Worm (Caenorhabditis elegans) whole organism, early embryonic: ENCODE measurements around the gene F29C4.4.

Experiments used
- F13C5.2 ChIP-seq: sonication (generic microtip); optimal IDR thresholded peaks from 2 replicates; lab custom pipeline; 2017; ENCODE audit warnings: mild to moderate bottlenecking, missing genetic modification characterization, inconsistent platforms, missing compliant biosample characterization
- aly-1 ChIP-seq: sonication (generic microtip); optimal IDR thresholded peaks from 2 replicates; lab custom pipeline; 2016; ENCODE audit warnings: missing genetic modification characterization, missing compliant biosample characterization
- ama-1 ChIP-seq: fragments of 150-350 bp; optimal IDR thresholded peaks from 2 replicates; lab custom pipeline; 2014
- hnd-1 ChIP-seq: sonication (generic microtip); optimal IDR thresholded peaks from 2 replicates; lab custom pipeline; 2016; ENCODE audit warnings: missing genetic modification characterization, missing compliant biosample characterization
- pes-1 ChIP-seq: fragments of 200-800 bp; sonication (Bioruptor generic); IDR thresholded peaks from 2 replicates; pipeline ENCODE4 v1.3.6; 2022; ENCODE audit warnings: missing genetic modification reagents, missing genetic modification characterization, missing compliant biosample characterization
- tbx-37 ChIP-seq: fragments of 200-800 bp; sonication (Bioruptor generic); conservative IDR thresholded peaks from 2 replicates; pipeline ENCODE4 v1.3.6; 2022; ENCODE audit warnings: missing genetic modification reagents, missing genetic modification characterization, missing compliant biosample characterization

DNA sequence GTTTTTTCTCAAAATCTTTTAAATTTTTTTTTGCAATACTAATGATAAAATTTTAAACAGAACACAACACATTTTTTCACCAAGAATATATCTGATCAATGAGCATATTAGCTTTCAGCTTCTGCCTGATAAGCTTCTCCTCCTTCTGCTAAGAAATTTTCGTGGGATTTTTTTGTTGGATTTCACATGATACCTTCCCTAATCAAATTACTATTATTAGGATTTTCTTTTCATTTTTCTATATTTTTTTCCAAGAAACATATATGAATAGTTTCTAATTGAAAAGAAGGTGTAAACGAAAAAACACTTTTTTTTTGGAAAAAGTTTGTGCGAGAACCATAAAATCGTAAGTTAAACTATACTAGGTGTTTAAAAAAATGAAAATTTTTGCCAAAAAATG is 38.3 kb upstream of the F29C4.4 start:
- no peak for TF ChIP-seq F13C5.2 (tag; lab: Kevin White, UChicago)
- TF ChIP-seq pes-1 (GFP tag; lab: Robert Waterston, UW): no peak
- TF ChIP-seq tbx-37 (GFP tag; lab: Robert Waterston, UW): no peak
- no peak for TF ChIP-seq ama-1 (lab: Kevin White, UChicago)
- TF ChIP-seq hnd-1 (tag; lab: Kevin White, UChicago): no peak
- TF ChIP-seq aly-1 (tag; lab: Kevin White, UChicago): no peak
